Worm (Caenorhabditis elegans) whole organism, late embryonic: ENCODE results near the gene Y54F10AM.15.

Experiments
- C08G9.2 ChIP-seq: sonication (generic microtip); optimal IDR thresholded peaks from 2 replicates; lab custom pipeline; 2016; ENCODE audit warnings: mild to moderate bottlenecking, missing genetic modification characterization, moderate library complexity, missing compliant biosample characterization
- C38D4.7 ChIP-seq: fragments of 200-800 bp; sonication (Bioruptor generic); optimal IDR thresholded peaks from 2 replicates; lab custom pipeline; 2018; ENCODE audit warnings: mild to moderate bottlenecking, missing genetic modification characterization, moderate library complexity, missing compliant biosample characterization
- F13H6.1 ChIP-seq: sonication (generic microtip); optimal IDR thresholded peaks from 2 replicates; lab custom pipeline; 2016; ENCODE audit warnings: missing genetic modification characterization, missing compliant biosample characterization
- K02D7.2 ChIP-seq: sonication (generic microtip); optimal IDR thresholded peaks from 2 replicates; lab custom pipeline; 2017; ENCODE audit warnings: mild to moderate bottlenecking, missing genetic modification characterization, missing compliant biosample characterization
- K09A11.1 ChIP-seq: sonication (generic microtip); optimal IDR thresholded peaks from 2 replicates; lab custom pipeline; 2017; ENCODE audit warnings: antibody characterized with exemption, mild to moderate bottlenecking, missing genetic modification characterization, missing compliant biosample characterization; ENCODE audit not compliant: insufficient read depth
- T23F11.4 ChIP-seq: fragments of 200-800 bp; sonication (Bioruptor generic); optimal IDR thresholded peaks from 2 replicates; lab custom pipeline; 2018; ENCODE audit warnings: mild to moderate bottlenecking, missing genetic modification characterization, missing compliant biosample characterization
- Y22D7AL.16 ChIP-seq: sonication (generic microtip); optimal IDR thresholded peaks from 2 replicates; lab custom pipeline; 2016; ENCODE audit warnings: missing genetic modification characterization, missing compliant biosample characterization
- ahr-1 ChIP-seq: sonication (generic microtip); optimal IDR thresholded peaks from 2 replicates; lab custom pipeline; 2016; ENCODE audit warnings: missing genetic modification characterization, missing compliant biosample characterization
- ama-1 ChIP-seq: fragments of 150-350 bp; optimal IDR thresholded peaks from 2 replicates; lab custom pipeline; 2014
- ceh-14 ChIP-seq: sonication (generic microtip); optimal IDR thresholded peaks from 2 replicates; lab custom pipeline; 2016; ENCODE audit warnings: missing genotype, missing genetic modification characterization, missing compliant biosample characterization
- ceh-18 ChIP-seq: sonication (generic microtip); optimal IDR thresholded peaks from 2 replicates; lab custom pipeline; 2016; ENCODE audit warnings: missing genetic modification characterization, missing compliant biosample characterization
- ceh-19 ChIP-seq: fragments of 200-800 bp; sonication (Bioruptor generic); optimal IDR thresholded peaks from 2 replicates; lab custom pipeline; 2018; ENCODE audit warnings: mild to moderate bottlenecking, missing genetic modification characterization, missing compliant biosample characterization
- ceh-2 ChIP-seq: sonication (generic microtip); optimal IDR thresholded peaks from 2 replicates; lab custom pipeline; 2016; ENCODE audit warnings: missing genotype, missing genetic modification characterization, missing compliant biosample characterization
- ceh-22 ChIP-seq: sonication (generic microtip); optimal IDR thresholded peaks from 2 replicates; lab custom pipeline; 2017; ENCODE audit warnings: missing biosample characterization, missing genetic modification characterization
- ceh-24 ChIP-seq: sonication (generic microtip); optimal IDR thresholded peaks from 2 replicates; lab custom pipeline; 2016; ENCODE audit warnings: mild to moderate bottlenecking, missing genetic modification characterization, missing compliant biosample characterization
- ceh-30 ChIP-seq: fragments of 150-350 bp; optimal IDR thresholded peaks from 2 replicates; lab custom pipeline; 2014; ENCODE audit warnings: missing biosample characterization, missing genetic modification characterization
- ceh-31 ChIP-seq: sonication (generic microtip); optimal IDR thresholded peaks from 2 replicates; lab custom pipeline; 2016; ENCODE audit warnings: missing genetic modification characterization, missing compliant biosample characterization
- ceh-34 ChIP-seq: sonication (generic microtip); optimal IDR thresholded peaks from 2 replicates; lab custom pipeline; 2016; ENCODE audit warnings: mild to moderate bottlenecking, missing genetic modification characterization, missing compliant biosample characterization
- ceh-45 ChIP-seq: fragments of 200-800 bp; sonication (Bioruptor generic); IDR thresholded peaks from 2 replicates; pipeline ENCODE4 v1.3.6; 2022; ENCODE audit warnings: missing genetic modification reagents, missing genetic modification characterization, missing compliant biosample characterization
- ceh-6 ChIP-seq: fragments of 200-800 bp; sonication (Bioruptor generic); optimal IDR thresholded peaks from 2 replicates; lab custom pipeline; 2018; ENCODE audit warnings: mild to moderate bottlenecking, missing genetic modification characterization, missing compliant biosample characterization
- ceh-9 ChIP-seq: sonication (generic microtip); optimal IDR thresholded peaks from 2 replicates; lab custom pipeline; 2016; ENCODE audit warnings: mild to moderate bottlenecking, missing genetic modification characterization, inconsistent platforms, missing compliant biosample characterization
- dve-1 ChIP-seq: sonication (generic microtip); optimal IDR thresholded peaks from 2 replicates; lab custom pipeline; 2017; ENCODE audit warnings: antibody characterized with exemption, mild to moderate bottlenecking, missing genetic modification characterization, missing compliant biosample characterization
- elt-2 ChIP-seq: sonication (generic microtip); optimal IDR thresholded peaks from 2 replicates; lab custom pipeline; 2016; ENCODE audit warnings: missing genetic modification reagents, missing genetic modification characterization, missing compliant biosample characterization
- elt-4 ChIP-seq: sonication (generic microtip); optimal IDR thresholded peaks from 2 replicates; lab custom pipeline; 2016; ENCODE audit warnings: missing genetic modification characterization, missing compliant biosample characterization
- eyg-1 ChIP-seq: sonication (generic microtip); optimal IDR thresholded peaks from 2 replicates; lab custom pipeline; 2016; ENCODE audit warnings: missing genotype, missing genetic modification characterization, missing compliant biosample characterization
- fax-1 ChIP-seq: sonication (generic microtip); optimal IDR thresholded peaks from 2 replicates; lab custom pipeline; 2016; ENCODE audit warnings: missing genotype, missing genetic modification characterization, missing compliant biosample characterization
- fkh-10 ChIP-seq: fragments of 150-350 bp; optimal IDR thresholded peaks from 2 replicates; lab custom pipeline; 2014; ENCODE audit warnings: missing biosample characterization, missing genetic modification reagents, missing genetic modification characterization
- gmeb-2 ChIP-seq: sonication (generic microtip); optimal IDR thresholded peaks from 2 replicates; lab custom pipeline; 2016; ENCODE audit warnings: missing genetic modification characterization, inconsistent platforms, missing compliant biosample characterization
- hlh-13 ChIP-seq: fragments of 200-800 bp; sonication (Bioruptor generic); optimal IDR thresholded peaks from 2 replicates; lab custom pipeline; 2018; ENCODE audit warnings: mild to moderate bottlenecking, missing genetic modification characterization, missing compliant biosample characterization
- hlh-6 ChIP-seq: sonication (generic microtip); optimal IDR thresholded peaks from 2 replicates; lab custom pipeline; 2016; ENCODE audit warnings: missing genotype, missing genetic modification characterization, missing compliant biosample characterization
- hlh-8 ChIP-seq: sonication (generic microtip); optimal IDR thresholded peaks from 2 replicates; lab custom pipeline; 2016; ENCODE audit warnings: missing genotype, missing genetic modification characterization, missing compliant biosample characterization
- lim-6 ChIP-seq: sonication (generic microtip); optimal IDR thresholded peaks from 2 replicates; lab custom pipeline; 2016; ENCODE audit warnings: missing genetic modification characterization, missing compliant biosample characterization
- lin-11 ChIP-seq: fragments of 200-800 bp; sonication (Bioruptor generic); optimal IDR thresholded peaks from 2 replicates; lab custom pipeline; 2018; ENCODE audit warnings: mild to moderate bottlenecking, missing genetic modification characterization, missing compliant biosample characterization
- madf-2 ChIP-seq: sonication (generic microtip); optimal IDR thresholded peaks from 2 replicates; lab custom pipeline; 2017; ENCODE audit warnings: missing genetic modification characterization, missing compliant biosample characterization
- mec-3 ChIP-seq: sonication (generic microtip); optimal IDR thresholded peaks from 2 replicates; lab custom pipeline; 2016; ENCODE audit warnings: borderline replicate concordance, missing genetic modification characterization, missing compliant biosample characterization
- nhr-11 ChIP-seq: fragments of 150-350 bp; optimal IDR thresholded peaks from 2 replicates; lab custom pipeline; 2014; ENCODE audit warnings: missing biosample characterization, missing genetic modification characterization
- nhr-232 ChIP-seq: sonication (generic microtip); optimal IDR thresholded peaks from 2 replicates; lab custom pipeline; 2016; ENCODE audit warnings: missing genetic modification characterization, missing compliant biosample characterization
- odd-2 ChIP-seq: sonication (generic microtip); optimal IDR thresholded peaks from 2 replicates; lab custom pipeline; 2017; ENCODE audit warnings: antibody characterized with exemption, mild to moderate bottlenecking, missing genetic modification characterization, missing compliant biosample characterization
- pag-3 ChIP-seq: sonication (generic microtip); optimal IDR thresholded peaks from 2 replicates; lab custom pipeline; 2016; ENCODE audit warnings: missing compliant biosample characterization, missing genetic modification characterization, borderline replicate concordance
- pax-1 ChIP-seq: fragments of 150-350 bp; optimal IDR thresholded peaks from 2 replicates; lab custom pipeline; 2014; ENCODE audit warnings: missing biosample characterization, missing genetic modification characterization
- pha-2 ChIP-seq: sonication (generic microtip); optimal IDR thresholded peaks from 2 replicates; lab custom pipeline; 2017; ENCODE audit warnings: mild to moderate bottlenecking, missing genetic modification characterization, missing compliant biosample characterization
- pha-4 ChIP-seq: fragments of 150-350 bp; optimal IDR thresholded peaks from 2 replicates; lab custom pipeline; 2018; ENCODE audit warnings: missing biosample characterization, missing genetic modification reagents, missing genetic modification characterization
- pqm-1 ChIP-seq: sonication (generic microtip); optimal IDR thresholded peaks from 2 replicates; lab custom pipeline; 2016; ENCODE audit warnings: missing genetic modification characterization, missing compliant biosample characterization
- pros-1 ChIP-seq: fragments of 150-350 bp; optimal IDR thresholded peaks from 2 replicates; lab custom pipeline; 2014; ENCODE audit warnings: missing biosample characterization, missing genetic modification reagents, missing genetic modification characterization
- ref-2 ChIP-seq: sonication (generic microtip); optimal IDR thresholded peaks from 2 replicates; lab custom pipeline; 2016; ENCODE audit warnings: missing genetic modification characterization, missing compliant biosample characterization
- rnt-1 ChIP-seq: sonication (generic microtip); optimal IDR thresholded peaks from 2 replicates; lab custom pipeline; 2016; ENCODE audit warnings: missing genetic modification characterization, missing compliant biosample characterization
- sdc-2 ChIP-seq: sonication (generic microtip); optimal IDR thresholded peaks from 2 replicates; lab custom pipeline; 2016; ENCODE audit warnings: missing genotype, missing genetic modification characterization, missing compliant biosample characterization
- sox-4 ChIP-seq: sonication (generic microtip); optimal IDR thresholded peaks from 2 replicates; lab custom pipeline; 2017; ENCODE audit warnings: mild to moderate bottlenecking, missing genetic modification characterization, inconsistent platforms, missing compliant biosample characterization
- tbx-2 ChIP-seq: sonication (generic microtip); optimal IDR thresholded peaks from 2 replicates; lab custom pipeline; 2016; ENCODE audit warnings: missing genetic modification characterization, missing compliant biosample characterization
- unc-3 ChIP-seq, 2 experiments: fragments of 200-800 bp in 1 of 2; sonication (Bioruptor generic) in 1 of 2; sonication (generic microtip) in 1 of 2; conservative IDR thresholded peaks in 1 of 2; optimal IDR thresholded peaks in 1 of 2; 2 replicates each; pipeline versions ENCODE4 v1.3.6 to Lab custom; 2016 to 2022; ENCODE audit warnings: missing compliant biosample characterization in 2 of 2, missing genetic modification characterization in 2 of 2, missing genetic modification reagents in 1 of 2
- unc-42 ChIP-seq: sonication (generic microtip); optimal IDR thresholded peaks from 2 replicates; lab custom pipeline; 2016; ENCODE audit warnings: missing genotype, missing genetic modification characterization, missing compliant biosample characterization
- unc-55 ChIP-seq: sonication (generic microtip); optimal IDR thresholded peaks from 2 replicates; lab custom pipeline; 2017; ENCODE audit warnings: missing biosample characterization, missing genetic modification reagents, missing genetic modification characterization
- unc-86 ChIP-seq: sonication (generic microtip); optimal IDR thresholded peaks from 2 replicates; lab custom pipeline; 2016; ENCODE audit warnings: missing genetic modification characterization, missing compliant biosample characterization
- ztf-16 ChIP-seq: sonication (generic microtip); optimal IDR thresholded peaks from 2 replicates; lab custom pipeline; 2017; ENCODE audit warnings: missing genetic modification characterization, missing compliant biosample characterization

The Y54F10AM.15 gene

DNA sequence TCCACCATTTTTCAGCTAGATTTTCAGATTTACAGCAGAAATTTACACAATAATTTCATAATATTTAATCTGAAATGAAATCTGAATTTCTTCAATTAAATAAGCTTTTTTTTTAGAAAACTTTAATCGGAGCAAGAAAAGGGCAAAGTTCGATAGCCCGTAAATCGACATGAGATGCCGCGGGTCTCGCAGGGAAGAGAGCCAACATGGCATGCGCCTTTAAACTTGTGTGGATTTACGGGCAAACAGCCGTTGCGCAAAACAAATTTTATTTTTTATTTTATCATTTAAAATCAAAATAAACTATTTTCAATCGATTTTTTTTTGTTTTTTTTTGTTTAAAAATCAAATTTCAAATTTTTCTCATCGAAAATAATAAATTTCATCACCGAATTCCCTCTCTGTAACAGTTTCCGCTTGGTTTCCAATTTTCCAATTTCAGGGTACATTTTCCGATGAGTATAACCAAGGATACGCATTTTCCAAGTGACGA, at the start of gene Y54F10AM.15, which contains the start of the genes rbc-2 and ndua-8:
TSS of gene Y54F10AM.15 (minus strand) at position 59 of the 493 bp plus-strand sequence.
TSS of gene rbc-2 (minus strand) at position 69 of the 493 bp plus-strand sequence.
TSS of gene ndua-8 (plus strand) at position 443 of the 493 bp plus-strand sequence.
- TF ChIP-seq mec-3 (tag; lab: Kevin White, UChicago): no peak
- no peak for TF ChIP-seq hlh-8 (tag; lab: Kevin White, UChicago)
- TF ChIP-seq madf-2 (tag; lab: Kevin White, UChicago): no peak
- TF ChIP-seq ama-1: no peak
- TF ChIP-seq fkh-10: no peak
- no peak for TF ChIP-seq pha-2
- TF ChIP-seq F13H6.1 (tag; lab: Kevin White, UChicago): no peak
- TF ChIP-seq pros-1 (tag; lab: Kevin White, UChicago): peak; percentile 8
- TF ChIP-seq ceh-34: peak; percentile 17
- TF ChIP-seq hlh-13: no peak
- peak; percentile 63 for TF ChIP-seq K09A11.1 (tag; lab: Kevin White, UChicago)
- TF ChIP-seq pag-3: no peak
- peak; percentile 23 for TF ChIP-seq unc-42 (tag; lab: Kevin White, UChicago)
- TF ChIP-seq ceh-18 (tag; lab: Kevin White, UChicago): peak; percentile 18
- no peak for TF ChIP-seq sox-4 (tag; lab: Kevin White, UChicago)
- no peak for TF ChIP-seq gmeb-2 (tag; lab: Kevin White, UChicago)
- no peak for TF ChIP-seq ahr-1 (tag; lab: Kevin White, UChicago)
- TF ChIP-seq pax-1 (tag; lab: Kevin White, UChicago): peak; percentile 59
- TF ChIP-seq rnt-1 (tag; lab: Kevin White, UChicago): no peak
- no peak for TF ChIP-seq pha-4 (tag; lab: Kevin White, UChicago)
- no peak for TF ChIP-seq ceh-45 (GFP tag; lab: Robert Waterston, UW)
- peak; percentile 24 for TF ChIP-seq ceh-2 (tag; lab: Kevin White, UChicago)
- no peak for TF ChIP-seq ceh-24 (tag; lab: Kevin White, UChicago)
- TF ChIP-seq nhr-11 (tag; lab: Kevin White, UChicago): no peak
- peak; percentile 48 for TF ChIP-seq unc-55 (GFP tag; lab: Kevin White, UChicago)
- TF ChIP-seq ref-2: no peak
- peak; percentile 35 for TF ChIP-seq elt-2 (tag; lab: Kevin White, UChicago)
- TF ChIP-seq elt-4: no peak
- TF ChIP-seq T23F11.4: no peak
- TF ChIP-seq odd-2 (tag; lab: Kevin White, UChicago): no peak
- TF ChIP-seq K02D7.2 (tag; lab: Kevin White, UChicago): no peak
- TF ChIP-seq lim-6 (tag; lab: Kevin White, UChicago): no peak
- TF ChIP-seq sdc-2 (tag; lab: Kevin White, UChicago): no peak
- no peak for TF ChIP-seq hlh-6 (tag; lab: Kevin White, UChicago)
- no peak for TF ChIP-seq unc-3 (GFP tag; conservative IDR thresholded peaks at IDR 0.05; lab: Robert Waterston, UW)
- no peak for TF ChIP-seq unc-3 (tag; optimal IDR thresholded peaks at IDR 0.05; lab: Kevin White, UChicago)
- no peak for TF ChIP-seq C38D4.7
- TF ChIP-seq C08G9.2 (tag; lab: Kevin White, UChicago): no peak
- no peak for TF ChIP-seq fax-1 (tag; lab: Kevin White, UChicago)
- no peak for TF ChIP-seq lin-11 (tag; lab: Kevin White, UChicago)
- peak; percentile 10 for TF ChIP-seq ceh-14 (tag; lab: Kevin White, UChicago)
- TF ChIP-seq ceh-31 (tag; lab: Kevin White, UChicago): peak; percentile 73
- no peak for TF ChIP-seq pqm-1 (tag; lab: Kevin White, UChicago)
- no peak for TF ChIP-seq ceh-9 (tag; lab: Kevin White, UChicago)
- no peak for TF ChIP-seq ceh-6 (GFP tag; lab: Kevin White, UChicago)
- TF ChIP-seq ceh-19 (GFP tag; lab: Kevin White, UChicago): no peak
- TF ChIP-seq unc-86 (tag; lab: Kevin White, UChicago): no peak
- TF ChIP-seq Y22D7AL.16: no peak
- TF ChIP-seq eyg-1 (tag; lab: Kevin White, UChicago): no peak
- peak; percentile 50 for TF ChIP-seq dve-1 (tag; lab: Kevin White, UChicago)
- peak; percentile 18 for TF ChIP-seq tbx-2 (tag; lab: Kevin White, UChicago)
- no peak for TF ChIP-seq ztf-16 (tag; lab: Kevin White, UChicago)
- no peak for TF ChIP-seq ceh-30 (tag; lab: Kevin White, UChicago)
- no peak for TF ChIP-seq nhr-232 (tag; lab: Kevin White, UChicago)
- no peak for TF ChIP-seq ceh-22
